Fruit fly (Drosophila melanogaster) whole organism, prepupa: ENCODE data around the gene Eip75B.

Experiments used
- CG10631 ChIP-seq: fragments of 200-800 bp; sonication (Bioruptor generic); optimal IDR thresholded peaks from 2 replicates; lab custom pipeline; 2016; ENCODE audit warnings: missing biosample characterization, missing genetic modification characterization
- CG10669 ChIP-seq: fragments of 200-800 bp; sonication (Bioruptor generic); optimal IDR thresholded peaks from 3 replicates; lab custom pipeline; 2018; ENCODE audit warnings: missing biosample characterization, mild to moderate bottlenecking, missing genetic modification characterization, moderate library complexity
- CG11762 ChIP-seq: fragments of 200-800 bp; sonication (Bioruptor generic); optimal IDR thresholded peaks from 3 replicates; lab custom pipeline; 2016; ENCODE audit warnings: missing biosample characterization, missing genetic modification characterization; ENCODE audit not compliant: insufficient read depth
- CG11902 ChIP-seq: fragments of 200-800 bp; sonication (Bioruptor generic); optimal IDR thresholded peaks from 3 replicates; lab custom pipeline; 2016; ENCODE audit warnings: missing biosample characterization, missing genetic modification characterization
- CG15336 ChIP-seq: fragments of 200-800 bp; sonication (Bioruptor generic); IDR thresholded peaks from 2 replicates; pipeline ENCODE4 v1.3.6; 2022; ENCODE audit warnings: missing biosample characterization, missing genetic modification characterization
- CG1621 ChIP-seq: fragments of 200-800 bp; sonication (Bioruptor generic); optimal IDR thresholded peaks from 3 replicates; lab custom pipeline; 2018; ENCODE audit warnings: missing biosample characterization, mild to moderate bottlenecking, missing genetic modification characterization
- CG3032 ChIP-seq: fragments of 200-800 bp; optimal IDR thresholded peaks from 2 replicates; lab custom pipeline; 2019; ENCODE audit warnings: missing biosample characterization, mild to moderate bottlenecking, missing genetic modification characterization, moderate library complexity
- CG3919 ChIP-seq: fragments of 200-800 bp; sonication (Bioruptor generic); optimal IDR thresholded peaks from 3 replicates; lab custom pipeline; 2016; ENCODE audit warnings: missing biosample characterization, missing genetic modification characterization
- CG4318 ChIP-seq: fragments of 200-800 bp; sonication (Bioruptor generic); optimal IDR thresholded peaks from 3 replicates; lab custom pipeline; 2017; ENCODE audit warnings: missing biosample characterization, mild to moderate bottlenecking, missing genetic modification characterization
- CG6163 ChIP-seq: fragments of 200-800 bp; sonication (Bioruptor generic); IDR thresholded peaks from 3 replicates; pipeline ENCODE4 v1.3.6; 2022; ENCODE audit warnings: missing biosample characterization, missing genetic modification characterization
- CG6276 ChIP-seq: fragments of 200-800 bp; sonication (Bioruptor generic); optimal IDR thresholded peaks from 2 replicates; lab custom pipeline; 2017; ENCODE audit warnings: missing biosample characterization, mild to moderate bottlenecking, missing genetic modification characterization
- CG6792 ChIP-seq: fragments of 200-800 bp; sonication (Bioruptor generic); optimal IDR thresholded peaks from 3 replicates; lab custom pipeline; 2016; ENCODE audit warnings: missing biosample characterization, missing genetic modification characterization
- CG6808 ChIP-seq: fragments of 200-800 bp; sonication (Bioruptor generic); optimal IDR thresholded peaks from 3 replicates; lab custom pipeline; 2017; ENCODE audit warnings: missing biosample characterization, missing genetic modification characterization, mild to moderate bottlenecking, moderate library complexity, missing genetic modification reagents
- CG6854 ChIP-seq: fragments of 200-800 bp; sonication (Bioruptor generic); optimal IDR thresholded peaks from 2 replicates; lab custom pipeline; 2017; ENCODE audit warnings: missing biosample characterization, mild to moderate bottlenecking, missing genetic modification characterization
- CG7368 ChIP-seq: fragments of 200-800 bp; sonication (Bioruptor generic); optimal IDR thresholded peaks from 3 replicates; lab custom pipeline; 2016; ENCODE audit warnings: missing biosample characterization, missing genetic modification characterization
- CG8119 ChIP-seq: fragments of 200-800 bp; sonication (Bioruptor generic); IDR thresholded peaks from 3 replicates; pipeline ENCODE4 v1.3.6; 2022; ENCODE audit warnings: missing biosample characterization, missing genetic modification characterization
- CG8319 ChIP-seq: fragments of 200-800 bp; sonication (Bioruptor generic); optimal IDR thresholded peaks from 3 replicates; lab custom pipeline; 2016; ENCODE audit warnings: missing biosample characterization, missing genetic modification characterization
- CG8632 ChIP-seq: fragments of 200-800 bp; sonication (Bioruptor generic); optimal IDR thresholded peaks from 3 replicates; lab custom pipeline; 2016; ENCODE audit warnings: missing biosample characterization, missing genetic modification characterization
- CG9139 ChIP-seq: fragments of 200-800 bp; sonication (Bioruptor generic); optimal IDR thresholded peaks from 3 replicates; lab custom pipeline; 2017; ENCODE audit warnings: missing biosample characterization, mild to moderate bottlenecking, missing genetic modification characterization
- Eip75B ChIP-seq: fragments of 200-800 bp; sonication (Bioruptor generic); optimal IDR thresholded peaks from 3 replicates; lab custom pipeline; 2016; ENCODE audit warnings: missing biosample characterization, missing genetic modification characterization
- Eip78C ChIP-seq: fragments of 200-800 bp; sonication (Bioruptor generic); peaks from one replicate; lab custom pipeline; 2016; ENCODE audit warnings: missing biosample characterization, missing genetic modification characterization
- Gug ChIP-seq: fragments of 200-800 bp; sonication (Bioruptor generic); IDR thresholded peaks from 2 replicates; pipeline ENCODE4 v1.3.6; 2022; ENCODE audit warnings: missing biosample characterization, missing genetic modification characterization
- Hr38 ChIP-seq: sonication (Bioruptor generic); optimal IDR thresholded peaks from 2 replicates; lab custom pipeline; 2016; ENCODE audit warnings: missing biosample characterization, missing genetic modification characterization
- Hr39 ChIP-seq: fragments of 200-800 bp; sonication (Bioruptor generic); optimal IDR thresholded peaks from 2 replicates; lab custom pipeline; 2016; ENCODE audit warnings: missing biosample characterization, missing genetic modification characterization
- Hr4 ChIP-seq: fragments of 200-800 bp; sonication (Bioruptor generic); optimal IDR thresholded peaks from 3 replicates; lab custom pipeline; 2016; ENCODE audit warnings: missing biosample characterization, missing genetic modification characterization
- Lpt ChIP-seq: fragments of 200-800 bp; sonication (Bioruptor generic); optimal IDR thresholded peaks from 3 replicates; lab custom pipeline; 2016; ENCODE audit warnings: missing biosample characterization, missing genetic modification characterization
- Sox102F ChIP-seq: fragments of 200-800 bp; sonication (Bioruptor generic); optimal IDR thresholded peaks from 2 replicates; lab custom pipeline; 2016; ENCODE audit warnings: missing biosample characterization, mild to moderate bottlenecking, missing genetic modification characterization
- Sox14 ChIP-seq: fragments of 200-800 bp; sonication (Bioruptor generic); optimal IDR thresholded peaks from 3 replicates; lab custom pipeline; 2016; ENCODE audit warnings: missing biosample characterization, missing genetic modification characterization
- Sox15 ChIP-seq: fragments of 200-800 bp; sonication (Bioruptor generic); optimal IDR thresholded peaks from 3 replicates; lab custom pipeline; 2016; ENCODE audit warnings: missing biosample characterization, missing genetic modification characterization
- acj6 ChIP-seq: fragments of 200-800 bp; sonication (Bioruptor generic); optimal IDR thresholded peaks from 3 replicates; lab custom pipeline; 2016; ENCODE audit warnings: missing biosample characterization, missing genetic modification characterization
- cyc ChIP-seq: fragments of 200-800 bp; sonication (Bioruptor generic); optimal IDR thresholded peaks from 3 replicates; lab custom pipeline; 2016; ENCODE audit warnings: missing biosample characterization, missing genetic modification characterization
- dac ChIP-seq: fragments of 200-800 bp; sonication (Bioruptor generic); optimal IDR thresholded peaks from 2 replicates; lab custom pipeline; 2017; ENCODE audit warnings: missing biosample characterization, mild to moderate bottlenecking, missing genetic modification characterization
- dsx ChIP-seq: fragments of 200-800 bp; optimal IDR thresholded peaks from 3 replicates; lab custom pipeline; 2019; ENCODE audit warnings: missing biosample characterization, mild to moderate bottlenecking, missing genetic modification characterization, moderate library complexity; ENCODE audit not compliant: poor library complexity, severe bottlenecking
- esn ChIP-seq: fragments of 200-800 bp; sonication (Bioruptor generic); optimal IDR thresholded peaks from 2 replicates; lab custom pipeline; 2016; ENCODE audit warnings: missing biosample characterization, mild to moderate bottlenecking, missing genetic modification characterization, moderate library complexity
- fd85E ChIP-seq: fragments of 200-800 bp; sonication (Bioruptor generic); optimal IDR thresholded peaks from 3 replicates; lab custom pipeline; 2016; ENCODE audit warnings: missing biosample characterization, missing genetic modification characterization
- fkh ChIP-seq: fragments of 200-800 bp; sonication (Bioruptor generic); optimal IDR thresholded peaks from 3 replicates; lab custom pipeline; 2017; ENCODE audit warnings: missing biosample characterization, mild to moderate bottlenecking, missing genetic modification characterization, moderate library complexity
- net ChIP-seq: fragments of 200-800 bp; sonication (Bioruptor generic); optimal IDR thresholded peaks from 3 replicates; lab custom pipeline; 2016; ENCODE audit warnings: missing biosample characterization, missing genetic modification characterization
- salr ChIP-seq, 2 experiments: fragments of 200-800 bp; sonication (Bioruptor generic); optimal IDR thresholded peaks; 3 replicates each; lab custom pipeline; 2016 to 2018; ENCODE audit warnings: missing biosample characterization in 2 of 2, missing genetic modification characterization in 2 of 2, mild to moderate bottlenecking in 1 of 2
- svp ChIP-seq: fragments of 200-800 bp; sonication (Bioruptor generic); peaks from one replicate; lab custom pipeline; 2016; ENCODE audit warnings: missing biosample characterization, missing genetic modification characterization
- topi ChIP-seq: fragments of 200-800 bp; sonication (Bioruptor generic); optimal IDR thresholded peaks from 3 replicates; lab custom pipeline; 2016; ENCODE audit warnings: missing biosample characterization, missing genetic modification characterization
- vri ChIP-seq: fragments of 200-800 bp; sonication (Bioruptor generic); optimal IDR thresholded peaks from 3 replicates; lab custom pipeline; 2016; ENCODE audit warnings: missing biosample characterization, mild to moderate bottlenecking, missing genetic modification characterization

Gene Eip75B

DNA sequence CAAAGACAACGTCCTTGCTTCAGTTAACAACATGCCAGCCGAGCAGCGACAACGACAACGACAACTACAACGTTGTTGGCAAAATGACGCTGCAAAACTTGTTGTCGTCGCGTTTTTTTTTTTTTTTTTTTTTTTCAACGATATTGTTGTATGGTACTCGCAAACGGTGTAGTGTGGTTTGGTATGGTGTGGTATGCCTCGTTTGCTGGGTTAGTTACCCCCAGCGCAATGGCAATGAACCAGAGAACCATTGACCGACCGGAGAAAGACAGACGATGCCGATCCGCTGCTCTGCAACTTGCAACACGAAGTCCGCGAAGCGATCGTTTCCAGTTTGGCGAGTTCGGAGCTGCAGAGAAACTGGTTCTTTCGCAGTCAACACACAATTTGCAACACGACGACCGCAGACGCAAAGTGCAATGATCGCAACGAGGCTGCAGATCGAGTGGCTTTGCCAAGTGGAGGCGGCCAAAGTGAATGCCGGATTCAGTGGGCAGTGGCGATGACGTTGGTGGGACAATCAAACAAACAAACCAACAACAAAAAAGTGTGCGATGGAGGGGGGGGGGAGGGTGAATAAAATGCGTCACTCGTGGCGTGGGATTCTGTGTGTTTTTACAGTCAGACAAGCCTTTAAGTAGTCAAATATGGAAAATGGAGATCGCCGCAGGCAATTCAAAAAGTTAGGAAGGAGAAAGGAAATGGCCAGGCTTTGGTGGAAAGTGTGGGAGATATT lies 51.1 kb downstream of the Eip75B start (continued):
- peak; percentile 87 for TF ChIP-seq Lpt (GFP tag; lab: Kevin White, UChicago)
- peak; percentile 65 for TF ChIP-seq Eip78C (GFP tag; lab: Kevin White, UChicago)
- TF ChIP-seq CG6276 (GFP tag; lab: Kevin White, UChicago): no peak
- TF ChIP-seq CG15336 (GFP tag; lab: Robert Waterston, UW): peak; percentile 64
- TF ChIP-seq topi: no peak
- TF ChIP-seq CG3919 (GFP tag; lab: Kevin White, UChicago): peak; percentile 3
- no peak for TF ChIP-seq acj6 (GFP tag; lab: Kevin White, UChicago)
- TF ChIP-seq CG3032 (tag; lab: Kevin White, UChicago): no peak
- TF ChIP-seq Hr4 (GFP tag; lab: Kevin White, UChicago): no peak
- TF ChIP-seq fd85E (GFP tag; lab: Kevin White, UChicago): peak; percentile 31
- peak; percentile 70 for TF ChIP-seq svp (GFP tag; lab: Kevin White, UChicago)
- no peak for TF ChIP-seq CG6792
- peak; percentile 78 for TF ChIP-seq CG8119

DNA sequence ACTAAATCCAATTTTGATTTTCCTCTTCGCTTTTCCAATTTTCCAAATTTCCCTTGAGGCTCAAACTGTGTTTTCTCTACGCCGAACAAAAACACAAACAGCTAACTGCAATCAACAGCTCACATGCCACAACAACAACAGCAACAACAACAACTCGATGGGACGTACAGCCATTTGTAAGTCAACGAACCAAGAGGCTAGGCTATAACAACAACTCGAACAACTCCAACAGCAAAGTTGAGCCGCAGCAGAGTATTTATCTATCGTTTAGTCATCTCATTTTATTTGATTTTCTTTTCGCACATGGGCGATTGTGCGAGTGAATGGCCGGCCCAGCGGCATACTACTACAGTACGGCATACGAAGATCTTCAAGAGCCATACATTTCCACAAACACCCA lies 51.7 kb downstream of the Eip75B start:
- TF ChIP-seq CG3032 (tag; lab: Kevin White, UChicago) (no peak), fkh (peak; percentile 33), vri (GFP tag; lab: Kevin White, UChicago) (no peak), CG10631 (GFP tag; lab: Kevin White, UChicago) (no peak), Hr38 (no peak), CG6163 (GFP tag; lab: Robert Waterston, UW) (0 out of 3 replicates have a peak, but pooled peaks have one; percentile 7), CG7368 (GFP tag; lab: Kevin White, UChicago) (no peak), CG8319 (GFP tag; lab: Kevin White, UChicago) (no peak), CG11902 (GFP tag; lab: Kevin White, UChicago) (no peak), CG6854 (GFP tag; lab: Kevin White, UChicago) (no peak), Hr39 (no peak), CG11762 (GFP tag; lab: Kevin White, UChicago) (no peak), dsx (GFP tag; lab: Kevin White, UChicago) (no peak), acj6 (GFP tag; lab: Kevin White, UChicago) (no peak), esn (GFP tag; lab: Kevin White, UChicago) (no peak), CG6808 (GFP tag; lab: Kevin White, UChicago) (no peak), Lpt (GFP tag; lab: Kevin White, UChicago) (no peak)

- peak; percentile 72 for TF ChIP-seq Gug (GFP tag; lab: Robert Waterston, UW)
- peak; percentile 97 for TF ChIP-seq Sox15 (GFP tag; lab: Kevin White, UChicago)
- TF ChIP-seq fkh: no peak
- TF ChIP-seq fd85E (GFP tag; lab: Kevin White, UChicago): peak; percentile 95
- peak; percentile 54 for TF ChIP-seq CG9139 (GFP tag; lab: Kevin White, UChicago)
- peak; percentile 90 for TF ChIP-seq CG4318 (GFP tag; lab: Kevin White, UChicago)
- TF ChIP-seq dac (GFP tag; lab: Kevin White, UChicago): peak; percentile 86
- TF ChIP-seq Hr38: peak; percentile 26
- peak; percentile 100 for TF ChIP-seq topi
- TF ChIP-seq CG10669 (GFP tag; lab: Kevin White, UChicago): peak; percentile 89
- TF ChIP-seq CG1621: peak; percentile 85
- TF ChIP-seq CG8632 (GFP tag; lab: Kevin White, UChicago): peak; percentile 97
- peak; percentile 74 to 93 for TF ChIP-seq salr (GFP tag; optimal IDR thresholded peaks at IDR 0.05; lab: Kevin White, UChicago)
- TF ChIP-seq CG6792: peak; percentile 99
- peak; percentile 100 for TF ChIP-seq vri (GFP tag; lab: Kevin White, UChicago)
- TF ChIP-seq acj6 (GFP tag; lab: Kevin White, UChicago): peak; percentile 99
- peak; percentile 69 for TF ChIP-seq dsx (GFP tag; lab: Kevin White, UChicago)
- peak; percentile 95 for TF ChIP-seq Hr4 (GFP tag; lab: Kevin White, UChicago)
- peak; percentile 90 for TF ChIP-seq Lpt (GFP tag; lab: Kevin White, UChicago)
- peak; percentile 97 for TF ChIP-seq CG10631 (GFP tag; lab: Kevin White, UChicago)
- peak; percentile 100 for TF ChIP-seq cyc (GFP tag; lab: Kevin White, UChicago)
- peak; percentile 92 for TF ChIP-seq CG8119
- peak; percentile 98 for TF ChIP-seq CG3919 (GFP tag; lab: Kevin White, UChicago)
- peak; percentile 98 for TF ChIP-seq CG8319 (GFP tag; lab: Kevin White, UChicago)
- TF ChIP-seq Eip78C (GFP tag; lab: Kevin White, UChicago): peak; percentile 99
- peak; percentile 100 for TF ChIP-seq Sox102F (GFP tag; lab: Kevin White, UChicago)
- TF ChIP-seq Sox14 (GFP tag; lab: Kevin White, UChicago): peak; percentile 99
- TF ChIP-seq Hr39: peak; percentile 100
- TF ChIP-seq CG6163 (GFP tag; lab: Robert Waterston, UW): peak; percentile 96
- peak; percentile 79 for TF ChIP-seq CG3032 (tag; lab: Kevin White, UChicago)
- peak; percentile 99 for TF ChIP-seq CG6854 (GFP tag; lab: Kevin White, UChicago)
- peak; percentile 98 for TF ChIP-seq Eip75B (GFP tag; lab: Kevin White, UChicago)
- peak; percentile 96 for TF ChIP-seq net (GFP tag; lab: Kevin White, UChicago)
Measured at dm6 chr3L:18011715-18012512, 52.6 kb downstream of the Eip75B start.
